Worm (Caenorhabditis elegans) whole organism, L4/young adult: ENCODE measurements around the gene grd-11.
"Not testable (repeated sequence)": the region's sequence is repeated elsewhere in the genome, so short reads cannot be mapped to it uniquely, and the experiment has no call there.

Experiments
- W03F9.2 ChIP-seq: fragments of 150-350 bp; optimal IDR thresholded peaks from 2 replicates; lab custom pipeline; 2014; ENCODE audit warnings: missing biosample characterization, missing genetic modification characterization
- dao-5 ChIP-seq: sonication (generic microtip); optimal IDR thresholded peaks from 2 replicates; lab custom pipeline; 2016; ENCODE audit warnings: missing genotype, missing genetic modification characterization, moderate library complexity, missing compliant biosample characterization
- him-1 ChIP-seq: sonication (generic microtip); optimal IDR thresholded peaks from 2 replicates; lab custom pipeline; 2016; ENCODE audit warnings: missing genotype, missing genetic modification reagents, missing genetic modification characterization, missing compliant biosample characterization

Gene grd-11

DNA sequence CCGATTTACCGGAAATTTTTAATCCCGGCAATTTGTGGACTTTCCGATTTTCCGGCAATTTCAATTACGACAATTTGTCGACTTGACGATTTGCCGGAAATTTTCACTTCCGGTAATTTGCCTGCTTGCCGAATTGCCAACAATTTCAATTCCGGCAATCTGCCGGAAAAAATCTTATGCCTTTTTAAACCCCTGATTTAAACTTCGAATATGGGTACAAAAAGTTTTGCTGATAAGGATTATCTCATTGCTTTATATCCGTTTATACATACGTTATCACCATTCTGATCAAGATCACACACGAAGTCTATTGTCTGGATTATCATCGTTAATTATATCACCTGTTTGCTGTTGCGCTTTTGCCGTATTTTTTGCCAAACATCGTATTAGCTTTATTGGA is at the start of gene grd-11:
Gene grd-11, plus strand, starts transcription at position 301 of the 400 bp plus-strand sequence.
- TF ChIP-seq him-1 (tag; lab: Kevin White, UChicago) (no peak), dao-5 (tag; lab: Kevin White, UChicago) (no peak), W03F9.2 (tag; lab: Kevin White, UChicago) (no peak)

DNA sequence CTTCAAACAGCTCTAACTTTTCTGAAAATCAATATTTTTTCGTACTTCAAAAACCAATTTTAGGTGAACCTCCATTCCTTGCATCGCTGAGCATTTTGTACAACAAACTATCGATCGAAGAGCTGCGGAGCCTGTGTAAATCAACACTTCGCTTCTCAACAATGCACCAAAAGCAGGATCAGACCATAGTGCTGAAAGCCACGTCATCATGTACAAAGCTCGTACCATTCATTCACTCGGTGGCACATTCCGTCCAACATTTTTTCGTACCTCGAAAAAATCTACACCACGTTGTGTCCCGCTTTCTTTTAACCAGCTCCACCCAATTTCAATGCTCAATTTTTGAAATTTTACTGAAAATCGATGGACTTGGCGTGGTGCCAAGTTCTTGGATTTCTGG is 46.0 kb upstream of the grd-11 start, which contains the start of gene ZC15.10:
Gene ZC15.10, plus strand, starts transcription at position 162 of the 400 bp plus-strand sequence.
- TF ChIP-seq W03F9.2 (tag; lab: Kevin White, UChicago) (no peak), dao-5 (tag; lab: Kevin White, UChicago) (no peak), him-1 (tag; lab: Kevin White, UChicago) (no peak)

DNA sequence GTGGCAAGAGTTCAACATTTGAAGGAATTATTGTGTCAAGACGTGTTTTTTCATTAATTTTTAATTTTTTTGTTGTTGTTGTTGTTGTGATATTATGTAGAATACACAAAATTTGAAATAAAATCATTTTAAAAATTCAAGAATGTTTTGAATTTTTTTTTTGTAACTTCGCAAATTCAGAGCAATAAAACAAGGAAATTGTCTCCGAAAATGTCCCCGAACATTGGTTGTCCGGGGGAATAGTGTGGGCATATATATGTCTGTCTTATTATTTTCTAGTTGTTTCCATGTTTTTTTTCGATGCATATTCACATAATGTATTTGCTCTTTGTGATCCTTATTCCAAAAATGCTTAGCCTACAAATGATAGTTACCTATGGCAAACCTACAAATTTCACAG is 45.1 kb upstream of the grd-11 start, which contains the start of gene clec-262:
Gene clec-262, plus strand, starts transcription at position 301 of the 400 bp plus-strand sequence.
- TF ChIP-seq him-1 (tag; lab: Kevin White, UChicago) (no peak), W03F9.2 (tag; lab: Kevin White, UChicago) (no peak), dao-5 (tag; lab: Kevin White, UChicago) (no peak)

DNA sequence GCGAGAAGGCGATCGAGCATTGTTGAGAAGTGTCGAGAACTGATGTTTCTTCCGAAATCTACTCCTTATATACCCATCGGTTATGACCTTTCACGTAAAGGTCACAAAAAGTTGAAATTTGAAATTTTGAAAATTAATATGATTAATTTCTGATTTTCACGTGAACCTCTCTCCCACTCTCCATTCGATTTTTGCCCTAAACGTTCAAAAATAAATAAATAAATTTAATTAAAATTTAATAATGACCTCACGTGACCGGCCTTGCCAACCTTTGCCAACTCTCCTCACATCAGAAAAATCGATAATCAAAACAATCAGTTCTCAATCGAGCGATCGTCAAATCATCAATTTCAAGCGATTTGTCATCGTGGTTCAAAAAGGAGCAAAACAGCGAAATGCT is 39.1 kb upstream of the grd-11 start, which contains the start of gene Y113G7C.1:
Gene Y113G7C.1, plus strand, starts transcription at position 301 of the 400 bp plus-strand sequence.
- TF ChIP-seq W03F9.2 (tag; lab: Kevin White, UChicago), result no peak
- TF ChIP-seq dao-5 (tag; lab: Kevin White, UChicago), result no peak
- TF ChIP-seq him-1 (tag; lab: Kevin White, UChicago), result no peak

DNA sequence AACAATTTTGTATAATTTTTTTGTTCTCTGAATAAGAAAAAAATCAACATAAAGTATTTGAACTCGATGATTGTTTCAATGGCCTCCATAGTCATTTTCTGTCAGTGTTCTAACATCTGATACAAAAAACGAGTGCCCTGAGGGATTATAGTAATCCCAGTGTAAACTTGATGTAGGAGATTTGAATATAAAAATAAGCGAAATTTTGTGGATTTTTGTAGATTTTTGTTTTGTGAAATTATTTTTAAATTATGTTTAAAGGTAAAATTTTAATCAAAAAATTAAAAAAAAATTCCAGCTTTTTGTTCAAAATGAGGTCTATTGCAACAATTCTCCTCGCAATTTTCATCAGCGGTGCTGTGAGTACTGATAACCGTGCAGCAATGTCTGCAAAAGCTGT is 31.2 kb upstream of the grd-11 start, which contains the start of gene Y38H6A.1:
Gene Y38H6A.1, plus strand, starts transcription at position 301 of the 400 bp plus-strand sequence.
- TF ChIP-seq dao-5 (tag; lab: Kevin White, UChicago), result no peak

DNA sequence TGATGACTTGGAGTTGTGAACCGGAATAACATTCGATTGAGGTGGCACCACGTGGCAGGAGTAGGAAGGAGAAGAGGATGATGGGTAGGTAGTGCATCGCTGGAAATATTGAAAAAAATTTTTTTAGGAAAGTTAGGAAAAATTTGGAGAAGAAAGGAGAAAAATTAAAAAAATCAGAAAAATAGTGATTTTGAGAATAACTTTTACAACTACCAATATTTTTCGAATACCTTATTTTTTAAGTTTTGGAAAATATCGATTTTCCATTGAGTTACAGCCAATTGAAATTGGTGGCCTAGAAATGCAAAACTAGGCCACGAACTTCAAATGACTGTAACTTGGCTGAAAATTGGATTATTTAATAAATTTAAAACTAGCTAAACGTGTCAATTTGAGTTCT is 21.3 kb upstream of the grd-11 start, which contains the start of gene Y38H6A.5:
Gene Y38H6A.5, minus strand, starts transcription at position 101 of the 400 bp plus-strand sequence.
- TF ChIP-seq him-1 (tag; lab: Kevin White, UChicago) (no peak), dao-5 (tag; lab: Kevin White, UChicago) (no peak), W03F9.2 (tag; lab: Kevin White, UChicago) (no peak)

DNA sequence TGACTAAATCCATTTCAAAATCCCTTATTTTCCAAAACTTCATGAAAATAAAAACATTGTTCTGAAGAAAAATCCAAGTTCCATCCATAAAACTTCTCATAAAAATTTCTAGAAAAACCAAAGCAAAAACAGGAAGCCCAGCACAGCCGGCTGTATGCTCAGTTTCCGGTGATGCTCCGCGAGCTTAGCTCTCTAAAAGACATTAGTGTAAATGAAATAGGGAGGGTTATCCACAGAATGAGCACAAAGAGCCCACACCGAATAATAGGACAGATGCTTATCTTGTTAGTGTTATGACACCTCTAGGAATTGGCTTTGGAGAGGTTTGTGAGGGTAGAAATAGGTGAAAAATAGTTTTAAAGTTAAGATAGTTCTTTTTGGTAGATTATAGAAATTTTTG is 18.6 kb upstream of the grd-11 start:
- TF ChIP-seq dao-5 (tag; lab: Kevin White, UChicago), result no peak
- no peak for TF ChIP-seq him-1 (tag; lab: Kevin White, UChicago)
- TF ChIP-seq W03F9.2 (tag; lab: Kevin White, UChicago), result no peak

DNA sequence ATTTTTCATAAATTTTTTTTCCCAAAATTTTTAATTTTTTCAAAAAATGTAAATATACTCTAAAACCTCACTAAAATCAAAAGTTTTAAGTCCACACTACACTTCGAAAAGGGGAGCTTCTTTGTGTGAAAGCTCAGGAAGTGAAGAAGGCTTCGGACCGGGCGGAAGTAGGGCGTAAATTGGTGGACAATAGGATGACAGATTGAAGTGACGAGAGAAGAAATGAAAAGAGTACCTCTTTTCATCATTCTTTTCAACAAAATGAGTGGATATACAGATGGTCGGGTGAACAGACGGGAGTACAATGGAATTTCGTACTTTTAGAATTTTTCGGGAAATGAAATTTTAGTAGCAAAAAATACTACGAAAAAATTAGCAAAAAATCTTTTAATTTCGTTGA is 17.7 kb upstream of the grd-11 start:
- no peak for TF ChIP-seq W03F9.2 (tag; lab: Kevin White, UChicago)
- no peak for TF ChIP-seq dao-5 (tag; lab: Kevin White, UChicago)
- TF ChIP-seq him-1 (tag; lab: Kevin White, UChicago), result no peak

DNA sequence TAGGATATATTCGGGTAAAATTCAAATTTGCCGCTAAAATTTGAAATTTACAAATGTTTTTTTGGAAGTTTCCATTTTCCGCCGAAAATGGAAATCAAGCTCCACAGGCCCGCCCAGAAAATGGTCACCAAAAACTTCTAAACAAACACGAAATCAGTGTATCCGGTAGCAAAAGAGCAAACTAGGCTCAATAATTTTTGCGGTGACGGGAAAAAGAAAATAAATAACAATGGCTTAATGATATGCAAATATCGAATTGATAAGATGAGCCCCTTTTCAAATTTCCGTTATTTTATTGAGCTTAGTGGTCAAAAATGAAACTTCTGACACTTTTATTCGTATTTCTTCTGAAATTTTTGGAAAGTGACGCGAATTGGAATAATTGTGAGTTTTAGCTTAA is 11.7 kb upstream of the grd-11 start, which contains the start of gene Y38H6A.3:
Gene Y38H6A.3, plus strand, starts transcription at position 301 of the 400 bp plus-strand sequence.
- TF ChIP-seq him-1 (tag; lab: Kevin White, UChicago), result no peak
- no peak for TF ChIP-seq dao-5 (tag; lab: Kevin White, UChicago)
- TF ChIP-seq W03F9.2 (tag; lab: Kevin White, UChicago), result no peak

DNA sequence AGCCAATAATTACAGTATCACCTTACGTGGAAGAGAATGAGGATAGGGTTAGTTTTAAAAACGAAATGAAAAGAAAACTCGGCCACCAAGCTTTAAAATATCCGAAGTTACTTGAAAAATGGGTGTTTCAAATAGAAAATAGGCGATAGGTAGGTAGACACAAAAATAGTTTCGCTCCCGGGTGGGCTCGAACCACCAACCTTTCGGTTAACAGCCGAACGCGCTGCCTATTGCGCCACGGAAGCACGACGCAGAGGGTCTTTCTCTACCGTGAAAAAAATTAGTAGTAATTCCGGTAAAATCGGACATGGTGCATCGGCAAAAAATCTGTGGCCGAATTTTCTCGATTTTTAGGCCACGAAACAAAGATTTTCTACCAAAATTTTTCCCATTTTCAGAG is 8.9 kb upstream of the grd-11 start:
- TF ChIP-seq dao-5 (tag; lab: Kevin White, UChicago) (no peak), W03F9.2 (tag; lab: Kevin White, UChicago) (no peak), him-1 (tag; lab: Kevin White, UChicago) (no peak)

DNA sequence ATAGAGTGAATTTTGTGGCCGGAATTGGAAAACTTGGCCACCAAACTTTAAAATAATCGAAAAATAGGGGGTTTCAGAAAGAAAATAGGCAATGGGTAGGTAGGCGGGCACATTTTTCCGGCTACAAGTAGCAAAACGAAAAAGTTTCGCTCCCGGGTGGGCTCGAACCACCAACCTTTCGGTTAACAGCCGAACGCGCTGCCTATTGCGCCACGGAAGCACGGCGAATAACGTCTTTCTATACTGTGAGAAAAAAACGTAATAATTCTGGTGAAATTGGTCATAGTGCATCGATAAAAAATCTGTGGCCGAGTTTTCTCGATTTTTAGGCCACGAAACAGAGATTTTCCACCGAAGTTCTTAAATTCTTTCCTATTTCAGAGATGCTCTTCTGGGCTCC is 6.2 kb upstream of the grd-11 start:
- TF ChIP-seq him-1 (tag; lab: Kevin White, UChicago) (no peak), dao-5 (tag; lab: Kevin White, UChicago) (no peak), W03F9.2 (tag; lab: Kevin White, UChicago) (no peak)

DNA sequence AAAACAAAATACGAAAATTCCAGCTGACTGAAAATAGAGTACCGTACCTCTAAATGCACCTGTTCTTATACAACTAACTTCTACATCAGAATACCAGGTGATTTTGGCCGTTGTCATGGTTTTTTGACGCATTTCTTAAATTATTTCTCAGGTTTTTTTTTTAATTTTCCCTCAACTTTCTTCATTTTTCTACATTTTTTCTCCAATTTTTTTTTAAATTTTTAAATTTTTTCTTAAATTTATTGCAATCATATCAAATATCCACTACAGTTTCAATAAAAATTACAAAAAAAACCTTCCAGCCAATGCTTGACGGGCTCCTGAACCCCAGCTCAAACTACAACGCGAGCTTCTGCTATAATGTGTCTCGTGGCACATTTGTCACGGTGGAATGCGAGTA is 5.4 kb upstream of the grd-11 start, which contains the start of gene K02E2.1:
Gene K02E2.1, plus strand, starts transcription at position 301 of the 400 bp plus-strand sequence.
- TF ChIP-seq W03F9.2 (tag; lab: Kevin White, UChicago) (no peak), him-1 (tag; lab: Kevin White, UChicago) (no peak), dao-5 (tag; lab: Kevin White, UChicago) (no peak)

DNA sequence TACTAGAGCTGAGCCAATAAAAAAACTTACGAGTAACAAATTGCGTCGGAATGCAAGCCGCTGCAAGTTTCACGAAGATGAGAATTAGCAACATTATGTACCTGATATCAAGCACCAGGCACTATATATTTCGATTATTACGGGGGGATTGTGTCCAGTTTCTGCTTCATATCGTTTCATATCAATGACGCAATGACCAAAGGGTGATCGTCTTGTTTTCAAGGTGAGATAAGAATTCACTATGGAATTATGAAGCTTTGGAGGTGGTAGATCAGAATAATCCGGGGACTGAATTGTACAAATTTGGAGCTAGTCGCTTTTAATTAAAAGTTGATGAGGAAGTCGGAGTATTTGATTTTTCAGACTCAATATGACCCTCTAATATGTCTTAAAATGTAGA is 10.3 kb downstream of the grd-11 start, which contains the start of gene K02E2.8:
Gene K02E2.8, minus strand, starts transcription at position 101 of the 400 bp plus-strand sequence.
- TF ChIP-seq dao-5 (tag; lab: Kevin White, UChicago) (no peak), him-1 (tag; lab: Kevin White, UChicago) (no peak), W03F9.2 (tag; lab: Kevin White, UChicago) (no peak)

DNA sequence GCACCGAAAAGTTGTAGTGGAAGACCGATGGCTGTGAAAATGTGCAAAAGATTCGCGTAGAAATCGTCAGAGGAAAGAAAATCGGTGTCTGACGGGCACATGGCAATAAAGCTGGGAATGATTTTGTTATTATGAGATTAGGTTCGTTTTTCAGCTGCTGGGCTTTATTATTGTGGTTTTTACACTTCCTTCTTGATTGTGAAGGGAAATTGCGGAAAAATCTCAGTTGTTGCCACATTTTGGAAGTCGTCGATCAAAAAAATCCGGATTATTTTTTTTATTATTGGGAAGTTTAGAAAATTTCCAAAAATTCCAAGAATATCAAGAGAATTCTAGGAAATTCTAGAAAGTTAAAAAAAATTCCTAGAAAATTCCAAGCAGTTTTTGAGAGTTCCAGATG is 12.6 kb downstream of the grd-11 start, which contains the start of gene srh-177:
Gene srh-177, minus strand, starts transcription at position 101 of the 400 bp plus-strand sequence.
- not testable (repeated sequence) for TF ChIP-seq dao-5, W03F9.2, him-1 (tag; lab: Kevin White, UChicago)
